Worm (Caenorhabditis elegans): ENCODE data around the gene Y81G3A.1.

Y81G3A.1 gene

DNA sequence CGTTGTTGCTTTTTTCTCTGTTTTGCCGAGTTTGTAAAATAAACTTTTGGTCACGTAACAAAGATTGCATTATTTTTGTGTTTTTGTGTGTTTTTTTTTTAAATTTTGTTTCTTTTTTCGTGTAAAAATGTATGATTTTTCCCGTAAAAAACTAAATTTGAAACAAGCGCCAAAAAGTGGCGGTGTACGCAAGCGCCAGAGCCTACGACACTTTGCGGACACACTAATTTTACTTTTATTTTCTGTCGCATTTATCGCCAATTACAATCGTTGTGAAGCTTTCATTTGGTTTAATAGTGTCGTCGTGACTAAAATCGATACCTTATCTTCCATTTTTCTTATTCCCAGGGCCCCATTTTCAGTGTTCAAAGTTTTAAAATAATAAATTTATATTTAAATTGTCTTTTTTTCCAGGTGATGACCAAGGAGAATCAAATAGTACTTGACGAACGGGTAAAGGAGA lies at the start of gene Y81G3A.1, which contains the start of gene gcn-2:
Gene Y81G3A.1, minus strand, starts transcription at position 175 of the 463 bp plus-strand sequence.
Gene gcn-2, plus strand, starts transcription at position 413 of the 463 bp plus-strand sequence.
- no peak for TF ChIP-seq mxl-2 (GFP tag; conservative IDR thresholded peaks at IDR 0.05)
- TF ChIP-seq mes-2 (tag; optimal IDR thresholded peaks at IDR 0.05; ENCODE audit: poor library complexity, severe bottlenecking) = peak; percentile 82
- peak; percentile 58 for TF ChIP-seq lin-38 (GFP tag; IDR thresholded peaks at IDR 0.05)
- peak; percentile 2 for TF ChIP-seq nhr-6 (tag; optimal IDR thresholded peaks at IDR 0.05)
- peak; percentile 96 for TF ChIP-seq dpl-1 (GFP tag; optimal IDR thresholded peaks at IDR 0.05)

ce11 chrII:13130576-13130975 lies 46.9 kb upstream of the Y81G3A.1 start:
- TF ChIP-seq aha-1 (tag) (no peak), ZK546.5 (tag; optimal IDR thresholded peaks at IDR 0.05) (no peak), F10B5.3 (tag; optimal IDR thresholded peaks at IDR 0.05) (no peak), tag-97 (GFP tag; IDR thresholded peaks at IDR 0.05) (no peak), madf-5 (GFP tag; IDR thresholded peaks at IDR 0.05) (no peak), php-3 (GFP tag; IDR thresholded peaks at IDR 0.05) (no peak), unc-39 (tag; optimal IDR thresholded peaks at IDR 0.05) (no peak), mes-2 (tag; optimal IDR thresholded peaks at IDR 0.05; ENCODE audit: poor library complexity, severe bottlenecking) (no peak), zip-2 (tag; optimal IDR thresholded peaks at IDR 0.05) (no peak), nhr-25 (tag; optimal IDR thresholded peaks at IDR 0.05; ENCODE audit: borderline replicate concordance, insufficient read depth) (no peak)

ce11 chrII:13129602-13130001 lies 45.9 kb upstream of the Y81G3A.1 start, which contains the start of gene F29C12.6:
Gene F29C12.6, plus strand, starts transcription at chrII:13129902.
- TF ChIP-seq nhr-6 (tag; optimal IDR thresholded peaks at IDR 0.05) = no peak

ce11 chrII:13122720-13123119 lies 39.0 kb upstream of the Y81G3A.1 start, which contains the start of gene bath-45:
Gene bath-45, plus strand, starts transcription at chrII:13123020.
- TF ChIP-seq hmg-1.1 (GFP tag; IDR thresholded peaks at IDR 0.05) (no peak), ZK337.2 (GFP tag; IDR thresholded peaks at IDR 0.05) (no peak), nhr-48 (tag; optimal IDR thresholded peaks at IDR 0.05) (no peak), daf-12 (tag; optimal IDR thresholded peaks at IDR 0.05) (no peak), dve-1 (tag; optimal IDR thresholded peaks at IDR 0.05; ENCODE audit: insufficient read depth) (no peak), ztf-11 (tag; optimal IDR thresholded peaks at IDR 0.05) (no peak), nhr-76 (tag; optimal IDR thresholded peaks at IDR 0.05) (no peak), D1046.2 (GFP tag; IDR thresholded peaks at IDR 0.05) (no peak), egl-27 (tag; optimal IDR thresholded peaks at IDR 0.05) (no peak), nhr-28 (tag; optimal IDR thresholded peaks at IDR 0.05) (no peak), fos-1 (tag; optimal IDR thresholded peaks at IDR 0.05) (no peak), jun-1 (tag; optimal IDR thresholded peaks at IDR 0.05) (no peak)

DNA sequence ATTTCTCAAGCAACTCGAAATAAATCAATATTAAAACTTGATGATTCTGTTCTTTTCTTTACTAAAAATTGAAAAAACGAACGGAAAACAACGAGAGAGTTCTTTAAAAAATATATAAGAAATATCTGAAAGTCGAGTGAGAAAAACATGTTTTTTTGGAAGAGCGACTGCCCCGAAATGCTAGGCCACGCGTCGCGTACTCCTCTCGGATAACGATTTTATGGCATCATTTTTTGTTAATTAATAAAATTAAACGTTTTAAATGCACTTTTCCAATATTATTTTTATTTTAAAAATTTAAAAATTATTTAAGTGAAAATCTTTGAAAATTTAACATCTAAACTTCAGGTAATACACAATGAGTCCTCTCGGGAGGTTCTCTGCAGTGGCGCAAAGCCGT lies 33.4 kb upstream of the Y81G3A.1 start, which contains the start of gene gfm-1:
Gene gfm-1, plus strand, starts transcription at position 349 of the 400 bp plus-strand sequence.
- TF ChIP-seq Y48G9A.11 (GFP tag; IDR thresholded peaks at IDR 0.05) (peak; percentile 54), daf-16 (GFP tag; optimal IDR thresholded peaks at IDR 0.05) (peak; percentile 22 to 60), daf-16 (tag; optimal IDR thresholded peaks at IDR 0.05) (peak; percentile 68), nhr-25 (tag; optimal IDR thresholded peaks at IDR 0.05; ENCODE audit: borderline replicate concordance, insufficient read depth) (no peak), hlh-30 (tag; optimal IDR thresholded peaks at IDR 0.05; ENCODE audit: insufficient read depth) (no peak), rbr-2 (tag; optimal IDR thresholded peaks at IDR 0.05) (peak; percentile 43), vab-7 (GFP tag; IDR thresholded peaks at IDR 0.05) (no peak), F10B5.3 (tag; optimal IDR thresholded peaks at IDR 0.05) (no peak), spr-1 (tag; optimal IDR thresholded peaks at IDR 0.05) (no peak), ztf-11 (tag; optimal IDR thresholded peaks at IDR 0.05) (no peak), nhr-11 (tag; optimal IDR thresholded peaks at IDR 0.05) (no peak), ces-1 (GFP tag; optimal IDR thresholded peaks at IDR 0.05) (no peak), nhr-28 (tag; optimal IDR thresholded peaks at IDR 0.05) (no peak), ZK337.2 (GFP tag; IDR thresholded peaks at IDR 0.05) (peak; percentile 76; the same call in 1 of the 2 replicates), lin-38 (GFP tag; IDR thresholded peaks at IDR 0.05) (peak; percentile 72), tra-1 (GFP tag; IDR thresholded peaks at IDR 0.05) (no peak), T26A8.4 (GFP tag; IDR thresholded peaks at IDR 0.05) (no peak), madf-9 (GFP tag; conservative IDR thresholded peaks at IDR 0.05) (no peak; the same call in 1 of the 2 replicates), ceh-82 (tag; optimal IDR thresholded peaks at IDR 0.05) (no peak), lsy-2 (tag; optimal IDR thresholded peaks at IDR 0.05) (peak in 1 of 2 experiments; percentile 78), unc-62 (GFP tag; optimal IDR thresholded peaks at IDR 0.05 in 1 of 2) (no peak), unc-62 (tag; optimal IDR thresholded peaks at IDR 0.05) (no peak), F44E2.7 (GFP tag; IDR thresholded peaks at IDR 0.05) (no peak), lin-29 (GFP tag; IDR thresholded peaks at IDR 0.05) (no peak)
